Worm (Caenorhabditis elegans): ENCODE measurements around the gene rpl-3.

ce11 chrIII:3862918-3863385 is 4.7 kb upstream of the rpl-3 start, which contains the start of gene brc-1:
- no peak for TF ChIP-seq ceh-36 (tag; optimal IDR thresholded peaks at IDR 0.05)
- peak; percentile 31 for TF ChIP-seq B0310.2 (tag; optimal IDR thresholded peaks at IDR 0.05)
- no peak for TF ChIP-seq tbx-37 (GFP tag; conservative IDR thresholded peaks at IDR 0.05)
- TF ChIP-seq ama-1 (optimal IDR thresholded peaks at IDR 0.05) = no peak
- peak; percentile 32; the same call in 1 of the 2 replicates for TF ChIP-seq flt-1 (GFP tag; IDR thresholded peaks at IDR 0.05)
- peak; percentile 53 for TF ChIP-seq hmg-4 (GFP tag; optimal IDR thresholded peaks at IDR 0.05)
- no peak for TF ChIP-seq ets-7 (tag; optimal IDR thresholded peaks at IDR 0.05)
- TF ChIP-seq pes-1 (GFP tag; IDR thresholded peaks at IDR 0.05) = 0 out of 2 replicates have a peak, but pooled peaks have one; percentile 31
- TF ChIP-seq hnd-1 (tag; optimal IDR thresholded peaks at IDR 0.05) = no peak
- no peak for TF ChIP-seq scrt-1 (GFP tag; IDR thresholded peaks at IDR 0.05)
- TF ChIP-seq F13C5.2 (tag; optimal IDR thresholded peaks at IDR 0.05) = peak; percentile 84
- TF ChIP-seq ceh-13 (GFP tag; optimal IDR thresholded peaks at IDR 0.05) = no peak
